Worm (Caenorhabditis elegans): ENCODE measurements around the gene F27E5.8.

DNA sequence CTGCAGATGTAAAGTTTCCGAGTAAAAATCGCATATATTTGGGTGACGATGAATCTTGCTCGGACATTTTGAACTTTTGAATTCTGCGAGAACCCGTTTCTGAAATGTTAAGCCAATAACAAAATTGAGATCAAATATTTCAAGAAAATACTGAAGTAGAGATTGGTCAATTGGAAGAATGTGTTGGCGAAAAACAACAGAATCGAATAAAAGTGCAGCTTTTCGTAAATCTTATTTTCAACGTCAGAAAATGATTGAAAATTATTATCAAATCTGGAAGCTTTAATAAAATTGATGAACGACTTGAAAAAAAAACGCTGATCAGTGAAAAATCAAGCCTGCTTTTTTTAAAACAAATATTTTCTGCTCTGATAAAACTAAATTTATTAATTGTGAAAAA is at the start of gene F27E5.8:
- no peak for TF ChIP-seq ama-1 (optimal IDR thresholded peaks at IDR 0.05)
- TF ChIP-seq nhr-77 (tag; optimal IDR thresholded peaks at IDR 0.05) = no peak
- no peak for TF ChIP-seq gmeb-1 (tag; optimal IDR thresholded peaks at IDR 0.05)
- TF ChIP-seq dmd-4 (tag; optimal IDR thresholded peaks at IDR 0.05) = no peak
- no peak for TF ChIP-seq aly-2 (tag; optimal IDR thresholded peaks at IDR 0.05)
- TF ChIP-seq ceh-82 (tag; optimal IDR thresholded peaks at IDR 0.05) = no peak
- TF ChIP-seq lsy-2 (tag; optimal IDR thresholded peaks at IDR 0.05) = no peak
